Worm (Caenorhabditis elegans) whole organism, early embryonic: Measurements from ENCODE around the gene zip-7.
A peak's percentile ranks its signal among the peaks of the same experiment; 100 is the strongest.
"Not testable (repeated sequence)": the region's sequence is repeated elsewhere in the genome, so short reads cannot be mapped to it uniquely, and the experiment has no call there.

Experiments
- B0310.2 ChIP-seq: sonication (generic microtip); optimal IDR thresholded peaks from 2 replicates; lab custom pipeline; 2016; ENCODE audit warnings: mild to moderate bottlenecking, missing genetic modification characterization, missing compliant biosample characterization
- F13C5.2 ChIP-seq: sonication (generic microtip); optimal IDR thresholded peaks from 2 replicates; lab custom pipeline; 2017; ENCODE audit warnings: mild to moderate bottlenecking, missing genetic modification characterization, inconsistent platforms, missing compliant biosample characterization
- aly-1 ChIP-seq: sonication (generic microtip); optimal IDR thresholded peaks from 2 replicates; lab custom pipeline; 2016; ENCODE audit warnings: missing genetic modification characterization, missing compliant biosample characterization
- ama-1 ChIP-seq: fragments of 150-350 bp; optimal IDR thresholded peaks from 2 replicates; lab custom pipeline; 2014
- ceh-13 ChIP-seq: fragments of 200-800 bp; sonication (Bioruptor generic); optimal IDR thresholded peaks from 2 replicates; lab custom pipeline; 2018; ENCODE audit warnings: mild to moderate bottlenecking, missing genetic modification characterization, missing compliant biosample characterization
- ceh-36 ChIP-seq: sonication (generic microtip); optimal IDR thresholded peaks from 2 replicates; lab custom pipeline; 2016; ENCODE audit warnings: missing genetic modification characterization, inconsistent platforms, missing compliant biosample characterization
- ets-7 ChIP-seq: sonication (generic microtip); optimal IDR thresholded peaks from 2 replicates; lab custom pipeline; 2016; ENCODE audit warnings: missing genotype, missing genetic modification characterization, missing compliant biosample characterization
- flt-1 ChIP-seq: fragments of 200-800 bp; sonication (Bioruptor generic); IDR thresholded peaks from 2 replicates; pipeline ENCODE4 v1.3.6; 2022; ENCODE audit warnings: missing genetic modification characterization, missing compliant biosample characterization
- hmbx-1 ChIP-seq: sonication (generic microtip); optimal IDR thresholded peaks from 2 replicates; lab custom pipeline; 2016; ENCODE audit warnings: mild to moderate bottlenecking, missing genetic modification characterization, missing compliant biosample characterization
- hmg-4 ChIP-seq: fragments of 200-800 bp; sonication (Bioruptor generic); optimal IDR thresholded peaks from 2 replicates; lab custom pipeline; 2018; ENCODE audit warnings: mild to moderate bottlenecking, missing genetic modification characterization, missing compliant biosample characterization
- hnd-1 ChIP-seq: sonication (generic microtip); optimal IDR thresholded peaks from 2 replicates; lab custom pipeline; 2016; ENCODE audit warnings: missing genetic modification characterization, missing compliant biosample characterization
- pes-1 ChIP-seq: fragments of 200-800 bp; sonication (Bioruptor generic); IDR thresholded peaks from 2 replicates; pipeline ENCODE4 v1.3.6; 2022; ENCODE audit warnings: missing genetic modification reagents, missing genetic modification characterization, missing compliant biosample characterization
- scrt-1 ChIP-seq: fragments of 200-800 bp; sonication (Bioruptor generic); IDR thresholded peaks from 2 replicates; pipeline ENCODE4 v1.3.6; 2022; ENCODE audit warnings: missing genetic modification characterization, missing compliant biosample characterization
- sea-1 ChIP-seq: fragments of 200-800 bp; sonication (Bioruptor generic); conservative IDR thresholded peaks from 2 replicates; pipeline ENCODE4 v1.3.6; 2022; ENCODE audit warnings: missing genetic modification characterization, missing compliant biosample characterization
- tbx-11 ChIP-seq: fragments of 200-800 bp; sonication (Bioruptor generic); IDR thresholded peaks from 2 replicates; pipeline ENCODE4 v1.3.6; 2022; ENCODE audit warnings: missing genetic modification characterization, missing compliant biosample characterization
- tbx-37 ChIP-seq: fragments of 200-800 bp; sonication (Bioruptor generic); conservative IDR thresholded peaks from 2 replicates; pipeline ENCODE4 v1.3.6; 2022; ENCODE audit warnings: missing genetic modification reagents, missing genetic modification characterization, missing compliant biosample characterization
- tra-4 ChIP-seq: sonication (generic microtip); optimal IDR thresholded peaks from 2 replicates; lab custom pipeline; 2017; ENCODE audit warnings: missing genetic modification characterization, missing compliant biosample characterization

Gene zip-7

DNA sequence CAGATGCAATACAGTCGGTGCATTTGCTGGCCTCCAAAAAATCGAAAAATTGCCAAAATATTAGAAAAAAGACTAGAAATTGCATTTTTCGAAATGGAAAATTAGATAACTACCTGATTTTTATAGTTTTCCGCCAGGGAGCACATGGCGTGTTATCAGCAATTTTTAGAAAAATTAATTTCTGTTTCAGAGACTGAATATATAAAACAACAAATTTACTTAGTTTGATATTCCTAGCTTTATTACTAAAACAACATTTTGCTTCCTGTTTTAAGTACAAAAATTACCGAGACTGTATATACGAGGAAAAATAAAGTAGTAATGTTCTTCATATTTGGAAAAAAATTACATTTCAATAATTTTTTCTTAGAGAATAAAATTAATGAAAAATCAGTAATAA, 20.6 kb upstream of the zip-7 start, which contains the start of gene Y51H4A.5:
Y51H4A.5 (minus strand) TSS at position 101 of the 400 bp plus-strand sequence.
- TF ChIP-seq aly-1 (tag; lab: Kevin White, UChicago) (no peak), sea-1 (no peak), hmbx-1 (tag; lab: Kevin White, UChicago) (no peak), ceh-13 (no peak), ama-1 (lab: Kevin White, UChicago) (no peak), flt-1 (no peak), hnd-1 (tag; lab: Kevin White, UChicago) (no peak), F13C5.2 (tag; lab: Kevin White, UChicago) (no peak), ets-7 (tag; lab: Kevin White, UChicago) (no peak)

DNA sequence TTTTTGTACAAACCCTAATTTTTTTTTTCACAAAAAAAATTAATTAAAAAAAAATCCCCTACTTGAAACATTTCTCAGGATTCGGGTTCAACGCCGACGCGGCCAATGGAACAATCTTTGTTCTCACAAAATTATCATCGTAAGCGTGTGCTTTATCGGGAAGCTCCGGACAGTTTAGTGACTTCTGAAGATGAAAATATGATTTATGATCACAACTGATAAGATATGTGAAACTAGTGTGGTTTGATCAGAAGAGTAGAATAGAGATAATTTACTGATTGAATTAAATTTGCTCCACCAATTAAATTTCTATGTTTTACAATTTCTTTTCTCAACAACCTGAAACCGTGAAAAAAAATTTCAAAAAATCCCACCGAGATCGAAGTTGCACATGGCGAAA, 19.5 kb upstream of the zip-7 start:
- TF ChIP-seq tra-4 (no peak), hnd-1 (tag; lab: Kevin White, UChicago) (no peak), ceh-13 (no peak), hmbx-1 (tag; lab: Kevin White, UChicago) (no peak), flt-1 (no peak), sea-1 (no peak)

DNA sequence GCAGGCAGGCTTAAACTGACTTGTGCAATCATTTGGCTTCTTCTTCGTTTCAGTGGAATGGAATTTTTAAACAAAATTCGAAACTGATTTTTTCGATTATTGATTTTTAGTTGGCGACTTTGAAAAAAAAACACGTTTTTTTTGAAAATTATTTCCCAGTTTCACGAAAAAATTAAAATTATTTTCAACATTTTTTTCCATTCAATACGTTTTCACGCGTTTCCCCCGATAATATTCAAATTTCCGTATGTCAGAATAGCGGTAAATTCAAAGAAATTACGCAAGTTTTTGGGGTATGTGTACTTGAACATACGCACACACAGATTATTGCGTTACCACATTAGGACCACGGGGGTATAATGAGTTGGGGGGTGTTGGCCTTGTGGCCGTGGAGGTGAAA, 1.6 kb upstream of the zip-7 start, which contains the start of gene Y51H4A.935:
Y51H4A.935 (minus strand) TSS at position 101 of the 400 bp plus-strand sequence.
- TF ChIP-seq flt-1; F13C5.2 (tag; lab: Kevin White, UChicago); ceh-13: not testable (repeated sequence)

DNA sequence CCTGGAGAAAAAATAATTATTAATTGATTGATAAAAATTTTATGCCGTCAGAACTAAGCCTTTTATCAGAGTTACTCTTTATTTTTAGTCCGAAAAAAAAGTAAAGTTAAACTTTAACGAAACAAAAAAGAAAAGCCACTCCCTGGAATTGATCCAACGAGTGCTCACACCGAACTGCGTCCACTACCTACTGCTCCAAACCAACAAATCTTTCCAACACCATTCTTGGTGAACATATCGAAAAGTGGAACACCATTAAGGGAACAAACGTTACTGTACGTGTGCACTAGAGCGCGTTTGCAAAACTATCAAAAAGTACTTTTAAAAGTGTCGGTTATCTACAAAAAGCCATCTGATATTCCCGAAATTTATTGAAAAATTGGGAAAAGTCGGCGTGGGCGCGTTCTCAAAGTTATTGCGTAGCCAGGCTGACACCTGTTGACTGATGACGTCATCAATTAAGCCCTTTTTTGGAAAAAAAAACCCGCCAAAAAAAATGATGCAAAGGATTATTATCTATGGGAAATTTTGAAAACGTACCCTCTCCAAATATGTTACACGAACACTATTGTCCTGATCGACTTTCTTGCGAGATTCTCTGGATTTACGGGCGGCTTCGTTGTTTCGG, 1.8 kb downstream of the zip-7 start:
- TF ChIP-seq hnd-1 (tag; lab: Kevin White, UChicago) (no peak), sea-1 (no peak), F13C5.2 (tag; lab: Kevin White, UChicago) (no peak), pes-1 (GFP tag; lab: Robert Waterston, UW) (peak; percentile 45; the same call in 1 of the 2 replicates), hmbx-1 (tag; lab: Kevin White, UChicago) (no peak), ama-1 (lab: Kevin White, UChicago) (no peak), ceh-13 (no peak), aly-1 (tag; lab: Kevin White, UChicago) (no peak), flt-1 (peak; percentile 66), scrt-1 (GFP tag; lab: Robert Waterston, UW) (0 out of 2 replicates have a peak, but pooled peaks have one; percentile 10), B0310.2 (tag; lab: Kevin White, UChicago) (no peak)

DNA sequence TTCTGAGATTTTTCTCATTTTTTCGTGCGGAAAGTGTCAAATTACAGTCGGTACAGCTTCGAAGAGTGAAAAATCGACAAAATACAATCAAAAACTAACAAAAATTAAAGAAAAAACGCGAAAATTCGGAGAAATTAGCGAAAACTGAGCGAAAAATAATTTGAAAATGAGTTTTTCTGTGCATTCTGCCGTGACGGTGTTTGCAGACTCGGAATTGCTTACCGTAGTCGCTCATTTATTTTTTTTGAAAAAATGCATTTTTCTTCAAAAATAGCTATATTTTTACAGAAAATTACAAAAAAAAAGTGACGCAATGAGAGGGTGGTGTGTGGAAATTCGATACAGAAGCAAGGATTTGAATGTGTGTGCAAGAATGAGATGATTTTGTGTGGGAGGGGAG, 2.4 kb downstream of the zip-7 start:
- TF ChIP-seq F13C5.2 (tag; lab: Kevin White, UChicago), result no peak
- no peak for TF ChIP-seq tbx-37 (GFP tag; lab: Robert Waterston, UW)
- TF ChIP-seq hmg-4, result no peak
- TF ChIP-seq sea-1, result no peak
- no peak for TF ChIP-seq hnd-1 (tag; lab: Kevin White, UChicago)
- no peak for TF ChIP-seq B0310.2 (tag; lab: Kevin White, UChicago)
- TF ChIP-seq ama-1 (lab: Kevin White, UChicago), result no peak
- no peak for TF ChIP-seq scrt-1 (GFP tag; lab: Robert Waterston, UW)
- no peak for TF ChIP-seq ets-7 (tag; lab: Kevin White, UChicago)
- TF ChIP-seq tbx-11 (GFP tag; lab: Robert Waterston, UW), result no peak
- TF ChIP-seq aly-1 (tag; lab: Kevin White, UChicago), result no peak
- no peak for TF ChIP-seq pes-1 (GFP tag; lab: Robert Waterston, UW)
- no peak for TF ChIP-seq hmbx-1 (tag; lab: Kevin White, UChicago)
- TF ChIP-seq flt-1, result no peak
- TF ChIP-seq ceh-36, result no peak
- no peak for TF ChIP-seq ceh-13

DNA sequence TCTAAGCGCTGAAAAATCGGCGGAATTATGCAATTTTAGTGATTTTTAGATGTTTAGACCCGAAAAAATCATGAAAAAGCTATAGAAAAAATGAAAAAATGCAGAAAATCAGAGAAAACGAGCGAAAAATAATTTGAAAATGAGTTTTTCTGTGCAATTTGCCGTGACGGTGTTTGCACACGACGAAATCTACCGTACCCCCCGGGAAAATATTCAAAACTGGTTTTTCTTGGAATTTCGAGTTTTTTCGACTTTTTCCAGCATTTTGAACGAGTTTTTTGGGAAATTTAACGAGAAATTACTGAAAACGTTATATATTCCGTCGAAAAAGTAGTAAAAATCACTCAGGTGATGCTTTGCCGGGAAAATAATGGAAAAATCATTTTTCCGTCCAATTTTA, 3.1 kb downstream of the zip-7 start:
- TF ChIP-seq F13C5.2 (tag; lab: Kevin White, UChicago), result no peak
- no peak for TF ChIP-seq hmg-4
- no peak for TF ChIP-seq tbx-37 (GFP tag; lab: Robert Waterston, UW)
- TF ChIP-seq ama-1 (lab: Kevin White, UChicago), result no peak
- no peak for TF ChIP-seq ceh-36
- no peak for TF ChIP-seq sea-1

DNA sequence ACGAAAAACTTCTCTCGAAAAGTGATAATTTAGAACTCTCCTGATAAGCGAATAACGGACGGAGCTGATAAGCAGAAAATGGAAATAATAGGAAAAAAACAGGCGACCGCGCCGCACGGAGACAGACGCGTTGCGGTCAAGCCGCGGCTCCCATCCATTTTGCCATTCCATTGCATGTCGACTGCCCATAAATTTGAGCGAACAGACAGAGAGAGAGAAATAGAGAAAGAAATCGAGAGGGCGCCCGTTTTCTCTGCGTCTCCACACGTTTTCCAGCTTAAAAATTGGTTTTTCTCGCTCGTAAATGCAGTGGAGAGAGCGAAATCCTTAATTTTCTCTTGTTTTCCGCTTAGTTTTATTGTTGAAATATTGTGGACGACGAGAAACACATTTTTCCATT, 3.6 kb downstream of the zip-7 start:
- TF ChIP-seq hmg-4 (no peak), tra-4 (no peak), aly-1 (tag; lab: Kevin White, UChicago) (no peak), pes-1 (GFP tag; lab: Robert Waterston, UW) (no peak), sea-1 (no peak), hnd-1 (tag; lab: Kevin White, UChicago) (no peak), ceh-36 (no peak), F13C5.2 (tag; lab: Kevin White, UChicago) (no peak)

DNA sequence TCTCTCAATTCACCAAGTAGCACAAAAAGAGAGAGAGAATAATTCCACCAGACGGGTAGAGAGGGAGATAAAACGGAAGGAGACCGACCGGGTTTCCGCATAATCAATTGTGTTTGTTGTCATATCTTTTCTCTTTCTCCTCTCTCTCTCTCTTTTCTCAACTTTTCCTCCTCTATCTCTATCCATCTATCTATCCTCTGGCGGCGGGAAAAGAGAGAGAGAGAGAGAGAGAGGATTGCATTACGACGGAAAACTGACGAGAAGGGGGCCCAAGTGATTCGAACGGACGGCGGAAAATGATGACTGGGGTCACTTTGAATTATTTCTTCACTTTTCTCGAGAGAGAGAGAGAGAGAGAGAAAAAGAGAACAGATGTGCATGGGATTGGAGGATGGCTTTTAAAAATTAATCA, 7.4 kb downstream of the zip-7 start:
- no peak for TF ChIP-seq hmbx-1 (tag; lab: Kevin White, UChicago)
- no peak for TF ChIP-seq B0310.2 (tag; lab: Kevin White, UChicago)
- TF ChIP-seq pes-1 (GFP tag; lab: Robert Waterston, UW), result no peak
- no peak for TF ChIP-seq tbx-37 (GFP tag; lab: Robert Waterston, UW)
- TF ChIP-seq F13C5.2 (tag; lab: Kevin White, UChicago), result no peak
- TF ChIP-seq ama-1 (lab: Kevin White, UChicago), result no peak
- TF ChIP-seq scrt-1 (GFP tag; lab: Robert Waterston, UW), result no peak
- peak; percentile 15 for TF ChIP-seq hnd-1 (tag; lab: Kevin White, UChicago)
- peak; percentile 36 for TF ChIP-seq hmg-4
- TF ChIP-seq flt-1, result no peak
